Worm (Caenorhabditis elegans): ENCODE data around the gene F58H1.2.

The F58H1.2 gene

DNA sequence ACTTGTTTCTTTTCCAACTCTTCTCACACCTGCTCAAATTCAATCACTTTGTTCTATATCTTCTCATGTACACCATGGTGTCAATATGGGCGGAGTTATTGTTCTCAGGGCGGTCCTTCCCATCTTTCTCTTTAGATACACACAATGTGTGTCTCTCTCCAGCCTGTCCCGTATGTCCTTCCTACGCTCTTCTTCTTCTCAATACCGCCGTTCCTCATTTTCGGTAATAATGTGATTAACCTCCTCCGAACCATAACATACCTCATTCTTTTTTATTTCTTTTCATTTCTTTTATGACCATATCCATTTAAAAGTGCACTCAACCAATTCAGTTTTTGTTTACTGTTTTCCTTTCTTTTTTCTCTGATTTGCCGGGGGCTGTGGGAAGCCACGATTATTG, 26.7 kb downstream of the F58H1.2 start:
- no peak for TF ChIP-seq hmg-4 (GFP tag; optimal IDR thresholded peaks at IDR 0.05)
- TF ChIP-seq aly-1 (tag; optimal IDR thresholded peaks at IDR 0.05): no peak
- TF ChIP-seq flt-1 (GFP tag; IDR thresholded peaks at IDR 0.05): no peak
- TF ChIP-seq pes-1 (GFP tag; IDR thresholded peaks at IDR 0.05): no peak
- TF ChIP-seq ceh-36 (tag; optimal IDR thresholded peaks at IDR 0.05): no peak
- TF ChIP-seq tra-4 (tag; optimal IDR thresholded peaks at IDR 0.05): no peak

DNA sequence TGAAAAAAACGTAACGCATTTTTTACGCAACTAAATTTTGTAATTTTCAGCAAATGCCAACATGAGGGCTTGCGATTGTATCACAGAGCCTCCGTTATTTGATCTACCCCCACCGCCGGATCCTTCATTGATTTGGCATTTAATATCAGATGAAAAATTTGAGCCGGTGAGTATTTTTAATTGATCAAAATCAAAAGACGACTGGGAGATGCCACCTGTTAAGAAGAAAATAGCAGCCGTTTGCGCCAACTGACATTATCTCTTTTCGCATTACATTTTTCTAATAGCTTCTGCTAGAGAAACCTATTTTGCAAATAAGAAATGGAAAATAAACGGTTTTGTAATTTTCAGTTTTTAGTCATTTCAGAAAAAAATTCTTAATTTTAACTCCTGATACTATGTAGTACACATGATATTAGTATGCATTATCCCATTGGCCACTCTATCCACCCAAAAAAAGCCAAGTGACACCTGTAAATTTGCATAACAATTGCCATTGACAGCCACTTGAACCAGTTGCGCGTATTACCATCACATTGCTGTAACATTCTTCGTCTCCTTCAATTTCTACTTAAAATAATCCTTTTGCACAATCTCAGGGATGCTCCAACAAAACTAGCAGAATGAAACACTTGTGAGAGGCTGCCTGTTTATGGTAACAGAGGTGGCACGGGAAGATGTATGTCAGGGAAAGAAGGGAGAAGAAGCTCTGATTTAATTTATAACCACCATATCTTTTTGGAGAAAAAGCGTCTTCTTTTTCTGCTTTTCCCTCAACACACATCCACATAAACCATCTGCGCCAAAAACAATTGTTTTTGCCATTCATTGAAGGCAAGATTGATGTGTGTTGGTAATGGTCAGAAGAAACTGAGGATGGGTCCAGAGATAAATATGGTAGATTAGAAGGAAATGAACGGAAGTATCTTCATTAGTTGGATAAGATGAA, 29.7 kb downstream of the F58H1.2 start, which contains the start of gene F58H1.5:
Gene F58H1.5, plus strand, starts transcription at position 51 of the 949 bp plus-strand sequence.
- TF ChIP-seq ama-1 (optimal IDR thresholded peaks at IDR 0.05) (peak; percentile 44), aly-1 (tag; optimal IDR thresholded peaks at IDR 0.05) (no peak), flt-1 (GFP tag; IDR thresholded peaks at IDR 0.05) (no peak), hnd-1 (tag; optimal IDR thresholded peaks at IDR 0.05) (no peak), hmbx-1 (tag; optimal IDR thresholded peaks at IDR 0.05) (no peak), F13C5.2 (tag; optimal IDR thresholded peaks at IDR 0.05) (no peak), tbx-11 (GFP tag; IDR thresholded peaks at IDR 0.05) (no peak)

DNA sequence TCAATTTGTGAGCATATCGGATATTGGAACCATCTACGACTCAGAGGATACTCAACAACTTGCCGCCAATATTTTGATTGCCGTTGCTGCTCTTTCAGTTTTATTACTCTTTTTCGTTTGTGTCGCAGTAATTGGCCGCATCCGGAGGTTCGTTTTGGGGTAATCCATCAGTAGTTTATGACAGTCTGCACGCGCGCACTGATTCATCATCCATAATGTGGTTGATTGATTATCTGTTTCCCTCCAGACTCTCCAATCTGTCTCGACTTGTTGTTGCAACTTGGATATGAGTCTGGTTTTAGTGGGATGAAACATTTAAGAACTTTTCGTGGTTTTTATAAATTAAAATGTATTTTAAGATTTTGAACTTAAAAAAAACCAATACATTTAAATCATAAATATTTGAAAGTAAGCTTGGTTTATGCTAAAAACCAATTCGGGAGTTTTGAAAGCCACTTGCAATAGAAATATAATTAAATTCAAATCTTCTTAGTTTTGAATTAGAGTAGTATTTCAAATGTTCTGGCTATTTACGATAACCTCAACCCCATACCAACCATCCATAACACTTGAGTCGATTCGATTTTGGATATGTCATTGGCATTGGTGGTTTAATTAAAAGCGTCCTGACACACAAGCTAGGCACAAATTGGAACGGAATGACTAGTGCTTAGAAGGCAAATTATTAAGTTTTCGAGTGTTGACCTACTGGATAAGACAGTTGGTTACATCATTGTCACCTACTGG, 31.4 kb downstream of the F58H1.2 start:
- TF ChIP-seq B0310.2 (tag; optimal IDR thresholded peaks at IDR 0.05): no peak
- no peak for TF ChIP-seq sea-1 (GFP tag; conservative IDR thresholded peaks at IDR 0.05)
- TF ChIP-seq aly-1 (tag; optimal IDR thresholded peaks at IDR 0.05): no peak
- TF ChIP-seq ceh-13 (GFP tag; optimal IDR thresholded peaks at IDR 0.05): no peak
- no peak for TF ChIP-seq F13C5.2 (tag; optimal IDR thresholded peaks at IDR 0.05)
- TF ChIP-seq tbx-37 (GFP tag; conservative IDR thresholded peaks at IDR 0.05): no peak
- no peak for TF ChIP-seq pes-1 (GFP tag; IDR thresholded peaks at IDR 0.05)

DNA sequence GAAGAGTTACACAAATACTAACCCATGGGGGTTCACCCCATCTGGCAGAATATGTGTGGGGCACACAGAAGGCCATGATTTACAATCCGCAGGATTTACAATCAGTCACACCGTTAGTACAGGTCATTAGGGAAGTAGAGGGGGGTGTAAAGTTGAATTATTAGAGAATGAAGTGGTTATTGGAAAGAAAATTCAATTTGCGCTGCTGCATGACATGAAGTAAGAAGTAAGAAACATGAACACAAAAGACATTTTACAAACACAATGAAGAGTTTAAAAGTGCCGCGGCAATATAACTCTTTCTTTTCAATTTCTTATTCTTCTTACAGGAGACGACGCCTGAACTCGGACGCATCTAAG, 31.9 kb downstream of the F58H1.2 start:
- TF ChIP-seq ceh-36 (tag; optimal IDR thresholded peaks at IDR 0.05) (no peak), pes-1 (GFP tag; IDR thresholded peaks at IDR 0.05) (0 out of 2 replicates have a peak, but pooled peaks have one; percentile 31), B0310.2 (tag; optimal IDR thresholded peaks at IDR 0.05) (peak; percentile 18)

DNA sequence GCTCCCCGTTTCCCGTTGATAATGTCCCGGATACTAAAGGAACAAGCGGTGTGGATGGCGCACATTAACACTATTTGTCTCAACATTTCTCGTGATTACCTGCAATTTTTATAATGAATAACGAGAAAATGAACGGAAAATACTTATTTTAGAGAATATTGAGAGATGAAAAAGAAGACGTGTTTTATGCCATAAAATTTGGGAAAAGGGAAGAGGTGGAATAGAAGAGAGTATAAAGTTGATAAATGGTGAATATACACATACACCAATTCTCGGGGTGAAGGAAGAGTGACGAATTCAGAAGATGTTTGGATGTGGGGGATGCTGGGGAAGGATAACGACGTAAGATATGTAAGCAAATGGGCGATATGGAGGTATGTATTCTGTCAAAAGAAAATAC, 35.8 kb downstream of the F58H1.2 start, which contains the start of gene F58H1.7:
Gene F58H1.7, minus strand, starts transcription at position 101 of the 400 bp plus-strand sequence.
- TF ChIP-seq ets-7 (tag; optimal IDR thresholded peaks at IDR 0.05): no peak
- TF ChIP-seq tbx-37 (GFP tag; conservative IDR thresholded peaks at IDR 0.05): no peak
- TF ChIP-seq ceh-36 (tag; optimal IDR thresholded peaks at IDR 0.05): no peak
- no peak for TF ChIP-seq B0310.2 (tag; optimal IDR thresholded peaks at IDR 0.05)
- no peak for TF ChIP-seq F13C5.2 (tag; optimal IDR thresholded peaks at IDR 0.05)
- no peak for TF ChIP-seq tra-4 (tag; optimal IDR thresholded peaks at IDR 0.05)
- no peak for TF ChIP-seq hnd-1 (tag; optimal IDR thresholded peaks at IDR 0.05)
- no peak for TF ChIP-seq aly-1 (tag; optimal IDR thresholded peaks at IDR 0.05)
- TF ChIP-seq tbx-11 (GFP tag; IDR thresholded peaks at IDR 0.05): no peak
- no peak for TF ChIP-seq ama-1 (optimal IDR thresholded peaks at IDR 0.05)
- TF ChIP-seq pes-1 (GFP tag; IDR thresholded peaks at IDR 0.05): no peak
- TF ChIP-seq flt-1 (GFP tag; IDR thresholded peaks at IDR 0.05): no peak
- no peak for TF ChIP-seq sea-1 (GFP tag; conservative IDR thresholded peaks at IDR 0.05)
- no peak for TF ChIP-seq scrt-1 (GFP tag; IDR thresholded peaks at IDR 0.05)
- TF ChIP-seq hmg-4 (GFP tag; optimal IDR thresholded peaks at IDR 0.05): no peak
- no peak for TF ChIP-seq ceh-13 (GFP tag; optimal IDR thresholded peaks at IDR 0.05)

DNA sequence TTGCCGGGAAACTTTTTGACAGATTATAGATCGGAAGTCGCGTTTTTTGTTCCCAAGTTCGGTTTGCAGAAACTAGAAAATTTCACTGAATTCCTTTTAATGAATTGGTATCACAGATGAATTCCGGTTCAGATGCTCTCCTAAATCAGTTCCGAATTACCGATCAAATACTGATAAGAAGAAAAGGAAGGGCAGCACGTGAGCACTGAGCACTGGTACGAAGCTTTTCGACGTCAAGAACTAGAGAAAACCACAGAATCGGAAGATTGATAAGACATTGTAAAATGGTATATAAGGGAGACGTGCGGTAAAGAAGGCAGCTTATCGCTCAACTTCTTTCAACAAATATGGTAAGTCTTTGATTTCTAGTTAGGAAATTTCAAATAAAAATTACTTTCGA, 46.3 kb downstream of the F58H1.2 start, which contains the start of gene cpr-1:
Gene cpr-1, plus strand, starts transcription at position 319 of the 400 bp plus-strand sequence.
- no peak for TF ChIP-seq ceh-36 (tag; optimal IDR thresholded peaks at IDR 0.05)
- no peak for TF ChIP-seq hnd-1 (tag; optimal IDR thresholded peaks at IDR 0.05)
- no peak for TF ChIP-seq scrt-1 (GFP tag; IDR thresholded peaks at IDR 0.05)
- no peak for TF ChIP-seq tra-4 (tag; optimal IDR thresholded peaks at IDR 0.05)
- TF ChIP-seq F13C5.2 (tag; optimal IDR thresholded peaks at IDR 0.05): no peak
- no peak for TF ChIP-seq ceh-13 (GFP tag; optimal IDR thresholded peaks at IDR 0.05)
- no peak for TF ChIP-seq tbx-37 (GFP tag; conservative IDR thresholded peaks at IDR 0.05)
- no peak for TF ChIP-seq pes-1 (GFP tag; IDR thresholded peaks at IDR 0.05)
- TF ChIP-seq flt-1 (GFP tag; IDR thresholded peaks at IDR 0.05): no peak
- TF ChIP-seq tbx-11 (GFP tag; IDR thresholded peaks at IDR 0.05): no peak

DNA sequence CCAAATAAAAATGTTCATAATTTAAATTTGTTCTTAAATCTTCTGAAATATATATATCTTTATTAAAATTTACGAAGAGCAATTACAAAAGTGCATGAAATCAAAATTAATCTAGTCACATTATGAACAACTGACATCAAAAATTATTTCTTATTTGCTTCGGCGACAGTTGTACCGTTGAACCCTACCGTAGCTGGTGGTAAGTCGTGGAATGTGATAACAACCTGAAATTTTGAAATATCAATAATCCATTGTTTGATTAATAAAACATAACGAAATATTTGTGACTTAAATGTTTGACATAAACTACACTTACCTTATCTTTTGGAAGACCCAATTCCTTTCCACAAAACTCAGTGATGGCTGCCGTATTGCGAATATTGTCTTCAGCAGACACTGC, 47.8 kb downstream of the F58H1.2 start:
- TF ChIP-seq tra-4 (tag; optimal IDR thresholded peaks at IDR 0.05) (no peak), B0310.2 (tag; optimal IDR thresholded peaks at IDR 0.05) (no peak), ets-7 (tag; optimal IDR thresholded peaks at IDR 0.05) (no peak), aly-1 (tag; optimal IDR thresholded peaks at IDR 0.05) (no peak), flt-1 (GFP tag; IDR thresholded peaks at IDR 0.05) (no peak), hmbx-1 (tag; optimal IDR thresholded peaks at IDR 0.05) (no peak), ceh-36 (tag; optimal IDR thresholded peaks at IDR 0.05) (no peak), tbx-11 (GFP tag; IDR thresholded peaks at IDR 0.05) (no peak), hmg-4 (GFP tag; optimal IDR thresholded peaks at IDR 0.05) (no peak)

DNA sequence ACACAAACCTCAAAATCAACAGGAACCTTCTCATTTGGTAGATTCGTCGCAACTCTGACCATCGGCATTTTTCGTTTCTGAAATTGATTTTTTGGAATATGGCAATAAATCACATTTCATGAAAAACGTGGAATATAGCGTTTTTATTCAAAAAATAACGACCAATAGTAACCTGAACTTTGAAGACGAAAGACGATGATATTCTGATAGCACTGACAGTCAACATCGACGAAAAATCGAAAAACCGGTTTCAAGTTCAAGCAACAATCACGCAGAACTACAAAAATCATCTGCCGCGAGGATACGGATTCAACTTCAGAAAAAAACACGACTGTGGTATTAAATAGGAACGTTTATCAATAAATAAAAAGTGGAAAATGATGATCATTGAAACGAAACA, 49.3 kb downstream of the F58H1.2 start, which contains the start of gene mif-2:
Gene mif-2, minus strand, starts transcription at position 281 of the 400 bp plus-strand sequence.
- TF ChIP-seq hnd-1 (tag; optimal IDR thresholded peaks at IDR 0.05) (no peak), scrt-1 (GFP tag; IDR thresholded peaks at IDR 0.05) (no peak), ama-1 (optimal IDR thresholded peaks at IDR 0.05) (peak; percentile 28)
